Fruit fly (Drosophila melanogaster): Measurements from ENCODE around the gene Cph.

- TF ChIP-seq foxo (GFP tag; optimal IDR thresholded peaks at IDR 0.05) (no peak), OdsH (GFP tag; optimal IDR thresholded peaks at IDR 0.05) (no peak), sage (GFP tag; optimal IDR thresholded peaks at IDR 0.05) (no peak), Abd-B (GFP tag; optimal IDR thresholded peaks at IDR 0.05) (no peak), Hr78 (GFP tag; optimal IDR thresholded peaks at IDR 0.05) (no peak), woc (GFP tag; optimal IDR thresholded peaks at IDR 0.05) (no peak), GATAd (GFP tag; optimal IDR thresholded peaks at IDR 0.05) (no peak), Vsx2 (GFP tag; optimal IDR thresholded peaks at IDR 0.05; ENCODE audit: partially characterized antibody) (no peak), jim (GFP tag; optimal IDR thresholded peaks at IDR 0.05) (no peak), HLH106 (tag; optimal IDR thresholded peaks at IDR 0.05) (no peak), N (GFP tag; optimal IDR thresholded peaks at IDR 0.05) (no peak), br (GFP tag; optimal IDR thresholded peaks at IDR 0.05) (no peak)
Measured at dm6 chrX:7120168-7120567, 17.4 kb upstream of the Cph start.
